Worm (Caenorhabditis elegans) whole organism, L3 larva: ENCODE measurements around the gene ptr-20.

ENCODE experiments used
- ZK546.5 ChIP-seq: sonication (generic microtip); optimal IDR thresholded peaks from 2 replicates; lab custom pipeline; 2017; ENCODE audit warnings: missing biosample characterization, missing genetic modification characterization
- daf-12 ChIP-seq: fragments of 150-350 bp; optimal IDR thresholded peaks from 2 replicates; lab custom pipeline; 2014; ENCODE audit warnings: missing biosample characterization, missing genetic modification reagents, missing genetic modification characterization
- elt-2 ChIP-seq: sonication (generic microtip); optimal IDR thresholded peaks from 2 replicates; lab custom pipeline; 2016; ENCODE audit warnings: missing genetic modification reagents, mild to moderate bottlenecking, missing genetic modification characterization, missing compliant biosample characterization
- fos-1 ChIP-seq: fragments of 150-350 bp; optimal IDR thresholded peaks from 2 replicates; lab custom pipeline; 2014; ENCODE audit warnings: missing biosample characterization, missing genetic modification characterization
- lsy-12 ChIP-seq: sonication (generic microtip); optimal IDR thresholded peaks from 2 replicates; lab custom pipeline; 2016; ENCODE audit warnings: mild to moderate bottlenecking, missing genetic modification characterization, missing compliant biosample characterization
- mml-1 ChIP-seq: fragments of 150-350 bp; sonication (generic microtip); optimal IDR thresholded peaks from 3 replicates; lab custom pipeline; 2014; ENCODE audit warnings: missing biosample characterization, missing genetic modification characterization
- nhr-12 ChIP-seq: fragments of 150-350 bp; optimal IDR thresholded peaks from 2 replicates; lab custom pipeline; 2014; ENCODE audit warnings: missing biosample characterization, missing genetic modification characterization
- nhr-237 ChIP-seq: fragments of 150-350 bp; optimal IDR thresholded peaks from 2 replicates; lab custom pipeline; 2014; ENCODE audit warnings: missing biosample characterization, missing genetic modification characterization
- nhr-25 ChIP-seq: sonication (generic microtip); optimal IDR thresholded peaks from 2 replicates; lab custom pipeline; 2017; ENCODE audit warnings: missing biosample characterization, missing genetic modification characterization
- nhr-28 ChIP-seq: fragments of 150-350 bp; optimal IDR thresholded peaks from 2 replicates; lab custom pipeline; 2014; ENCODE audit warnings: missing biosample characterization, missing genetic modification characterization
- nhr-43 ChIP-seq: sonication (generic microtip); optimal IDR thresholded peaks from 2 replicates; lab custom pipeline; 2016; ENCODE audit warnings: mild to moderate bottlenecking, missing genetic modification characterization, missing compliant biosample characterization; ENCODE audit not compliant: poor library complexity, severe bottlenecking
- nhr-77 ChIP-seq: fragments of 150-350 bp; optimal IDR thresholded peaks from 2 replicates; lab custom pipeline; 2014; ENCODE audit warnings: missing biosample characterization, missing genetic modification characterization
- pha-4 ChIP-seq: fragments of 150-350 bp; optimal IDR thresholded peaks from 2 replicates; lab custom pipeline; 2014; ENCODE audit warnings: missing biosample characterization, missing genetic modification reagents, missing genetic modification characterization
- pqm-1 ChIP-seq: fragments of 150-350 bp; optimal IDR thresholded peaks from 2 replicates; lab custom pipeline; 2017; ENCODE audit warnings: missing biosample characterization, missing genetic modification characterization, inconsistent platforms
- unc-39 ChIP-seq: sonication (generic microtip); optimal IDR thresholded peaks from 4 replicates; lab custom pipeline; 2017; ENCODE audit warnings: missing biosample characterization, missing genetic modification characterization

The ptr-20 gene

DNA sequence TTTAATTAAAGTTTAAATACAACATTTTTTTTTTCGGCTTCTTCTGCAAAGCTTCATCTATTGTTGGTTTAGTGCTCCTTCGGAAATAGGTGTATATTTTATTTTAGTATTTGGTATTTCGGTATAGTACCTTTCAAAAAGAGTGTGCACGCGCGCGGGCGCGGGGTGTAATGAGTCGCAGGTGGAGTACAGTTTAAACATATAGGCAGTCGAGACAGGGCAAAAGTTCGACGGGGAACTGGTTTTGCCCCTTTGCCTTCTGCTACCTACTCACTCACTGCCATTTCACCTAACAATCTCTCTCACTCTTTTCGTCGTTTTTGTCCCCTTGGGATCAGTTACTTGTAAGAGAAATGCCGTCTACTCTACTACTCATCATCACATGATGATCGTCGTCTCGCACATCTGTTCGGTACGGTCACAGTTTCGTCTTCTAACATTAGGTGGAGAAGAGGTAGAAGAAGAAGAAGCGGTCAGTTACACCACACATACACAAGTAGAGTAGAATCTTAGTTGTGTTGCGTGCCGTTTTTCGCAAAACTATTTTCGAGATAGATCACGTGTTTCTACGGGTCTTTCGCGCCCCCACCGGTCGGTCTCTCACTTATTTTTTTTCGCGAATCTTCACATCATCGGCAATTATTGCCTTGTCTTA, 54.4 kb downstream of the ptr-20 start (continued):
- TF ChIP-seq nhr-12 (tag; lab: Kevin White, UChicago) (no peak), nhr-43 (tag; lab: Kevin White, UChicago) (no peak), nhr-28 (no peak), unc-39 (no peak), nhr-77 (no peak), fos-1 (tag; lab: Kevin White, UChicago) (no peak), nhr-237 (tag; lab: Kevin White, UChicago) (no peak), mml-1 (tag; lab: Kevin White, UChicago) (no peak), lsy-12 (tag; lab: Kevin White, UChicago) (no peak), pha-4 (tag; lab: Kevin White, UChicago) (peak; percentile 30), ZK546.5 (tag; lab: Kevin White, UChicago) (no peak), nhr-25 (tag; lab: Kevin White, UChicago) (peak; percentile 82), elt-2 (tag; lab: Kevin White, UChicago) (no peak), pqm-1 (tag; lab: Kevin White, UChicago) (no peak), daf-12 (tag; lab: Kevin White, UChicago) (no peak)
